Fruit fly (Drosophila melanogaster): ENCODE data around the gene Blos2.
A peak's percentile ranks its signal among the peaks of the same experiment; 100 is the strongest.

Gene Blos2

DNA sequence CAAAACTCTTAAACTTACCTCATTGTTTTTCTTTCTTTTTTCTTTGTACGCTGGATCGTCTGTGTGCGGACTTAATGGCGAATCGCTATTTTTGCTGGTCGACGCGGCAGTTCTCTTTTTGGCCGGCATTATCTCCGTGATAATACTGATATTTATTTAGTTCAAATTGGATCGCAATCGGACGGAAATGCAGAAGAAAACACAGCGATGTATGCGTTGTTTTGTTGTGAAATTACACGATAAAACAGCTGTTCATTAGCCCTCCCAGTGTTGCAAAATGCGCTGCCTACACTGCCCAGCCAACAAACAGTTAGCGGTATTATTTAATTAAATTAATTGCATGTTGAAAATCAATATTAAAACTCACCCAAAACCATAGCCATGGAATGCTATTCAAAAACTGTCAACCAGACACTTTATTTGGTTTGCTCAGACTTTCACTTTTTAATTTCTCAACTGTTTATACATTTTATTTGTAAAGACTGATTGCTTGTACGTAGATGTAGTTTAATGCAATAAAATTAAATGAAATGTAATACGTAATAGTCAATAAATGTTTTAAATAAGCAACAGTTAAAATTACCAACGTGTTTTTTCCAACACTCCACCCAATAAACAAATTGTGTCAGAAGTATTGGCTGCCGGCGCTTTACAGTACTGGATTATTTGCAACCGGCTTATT is 36.8 kb downstream of the Blos2 start, which contains the start of the genes Irbp18 and APP-BP1 (continued):
- TF ChIP-seq BtbVII (GFP tag; optimal IDR thresholded peaks at IDR 0.05) (peak; percentile 91), jumu (GFP tag; optimal IDR thresholded peaks at IDR 0.05) (peak; percentile 92), tup (GFP tag; optimal IDR thresholded peaks at IDR 0.05) (peak; percentile 92), Fer2 (tag; optimal IDR thresholded peaks at IDR 0.05) (peak; percentile 80), CG18599 (GFP tag; optimal IDR thresholded peaks at IDR 0.05) (peak; percentile 95), CG3163 (GFP tag; optimal IDR thresholded peaks at IDR 0.05) (peak; percentile 80), CG15269 (tag; optimal IDR thresholded peaks at IDR 0.05) (peak; percentile 93), tin (GFP tag; optimal IDR thresholded peaks at IDR 0.05) (peak; percentile 94), CG18011 (GFP tag; optimal IDR thresholded peaks at IDR 0.05) (peak; percentile 88), CG11456 (GFP tag; IDR thresholded peaks at IDR 0.05) (peak; percentile 87), Meics (GFP tag; optimal IDR thresholded peaks at IDR 0.05) (peak; percentile 94), bowl (GFP tag; IDR thresholded peaks at IDR 0.05) (no peak), Mad (GFP tag; optimal IDR thresholded peaks at IDR 0.05) (peak; percentile 96), CG10321 (GFP tag; IDR thresholded peaks at IDR 0.05) (peak; percentile 39; the same call in 1 of the 2 replicates), CG6254 (GFP tag; optimal IDR thresholded peaks at IDR 0.05) (peak; percentile 84), CG12155 (GFP tag; optimal IDR thresholded peaks at IDR 0.05) (peak; percentile 92), dmrt99B (tag; optimal IDR thresholded peaks at IDR 0.05) (peak; percentile 91), Kr (GFP tag; optimal IDR thresholded peaks at IDR 0.05) (no peak), vvl (GFP tag; IDR thresholded peaks at IDR 0.05) (peak; percentile 89), CG17612 (GFP tag; IDR thresholded peaks at IDR 0.05) (peak; percentile 72), sima (GFP tag; optimal IDR thresholded peaks at IDR 0.05) (peak; percentile 41), zfh2 (GFP tag; optimal IDR thresholded peaks at IDR 0.05) (peak; percentile 96), Gug (GFP tag; IDR thresholded peaks at IDR 0.05) (peak; percentile 84), CG13287 (GFP tag; IDR thresholded peaks at IDR 0.05; ENCODE audit: partially characterized antibody) (no peak), CG10462 (GFP tag; optimal IDR thresholded peaks at IDR 0.05) (peak; percentile 87), Dad (GFP tag; optimal IDR thresholded peaks at IDR 0.05) (peak; percentile 94), Ada2b (GFP tag; IDR thresholded peaks at IDR 0.05) (peak; percentile 87), Stat92E (GFP tag; optimal IDR thresholded peaks at IDR 0.05) (peak in 1 of 3 experiments; percentile 30), gro (GFP tag; optimal IDR thresholded peaks at IDR 0.05) (peak; percentile 96), bcd (GFP tag; optimal IDR thresholded peaks at IDR 0.05) (peak; percentile 95), MTF-1 (GFP tag; optimal IDR thresholded peaks at IDR 0.05; ENCODE audit: borderline replicate concordance) (peak; percentile 66), corto (GFP tag; optimal IDR thresholded peaks at IDR 0.05) (peak; percentile 76), CG15073 (GFP tag; optimal IDR thresholded peaks at IDR 0.05) (peak; percentile 45), CG1792 (GFP tag; optimal IDR thresholded peaks at IDR 0.05) (peak; percentile 91), Deaf1 (tag; optimal IDR thresholded peaks at IDR 0.05) (peak; percentile 74), NfI (GFP tag; optimal IDR thresholded peaks at IDR 0.05) (peak; percentile 95), fru (optimal IDR thresholded peaks at IDR 0.05) (no peak), CG30431 (GFP tag; optimal IDR thresholded peaks at IDR 0.05) (peak; percentile 94), tll (GFP tag; optimal IDR thresholded peaks at IDR 0.05) (peak in 1 of 2 experiments; percentile 37), D (optimal IDR thresholded peaks at IDR 0.05) (no peak), D (GFP tag; optimal IDR thresholded peaks at IDR 0.05) (peak; percentile 92), chif (GFP tag; optimal IDR thresholded peaks at IDR 0.05) (peak; percentile 84 to 95), Doc3 (GFP tag; IDR thresholded peaks at IDR 0.05; ENCODE audit: partially characterized antibody) (no peak), CG6854 (GFP tag; optimal IDR thresholded peaks at IDR 0.05) (peak; percentile 87), Chrac-16 (GFP tag; optimal IDR thresholded peaks at IDR 0.05) (peak; percentile 93), chinmo (GFP tag; IDR thresholded peaks at IDR 0.05; ENCODE audit: partially characterized antibody) (0 out of 4 replicates have a peak, but pooled peaks have one; percentile 4), Gsc (GFP tag; IDR thresholded peaks at IDR 0.05) (peak; percentile 58; the same call in 1 of the 2 replicates), CG8388 (GFP tag; optimal IDR thresholded peaks at IDR 0.05) (peak; percentile 91), D19B (GFP tag; optimal IDR thresholded peaks at IDR 0.05) (peak; percentile 86)
